Fruit fly (Drosophila melanogaster) whole organism, adult: ENCODE data around the gene Cdep.

Experiments
- CG11617 ChIP-seq: fragments of 200-800 bp; sonication (Bioruptor generic); optimal IDR thresholded peaks from 2 replicates; lab custom pipeline; 2017; ENCODE audit warnings: mild to moderate bottlenecking, missing biosample characterization, missing genetic modification reagents, missing genetic modification characterization
- CG14711 ChIP-seq: fragments of 200-800 bp; sonication (Bioruptor generic); optimal IDR thresholded peaks from 2 replicates; lab custom pipeline; 2018; ENCODE audit warnings: missing biosample characterization, mild to moderate bottlenecking, missing genetic modification characterization, moderate library complexity
- CG33017 ChIP-seq: fragments of 200-800 bp; sonication (Bioruptor generic); optimal IDR thresholded peaks from 2 replicates; lab custom pipeline; 2018; ENCODE audit warnings: missing biosample characterization, mild to moderate bottlenecking, missing genetic modification characterization, moderate library complexity
- Clk ChIP-seq: fragments of 200-800 bp; sonication (Bioruptor generic); optimal IDR thresholded peaks from 2 replicates; lab custom pipeline; 2017; ENCODE audit warnings: missing biosample characterization, missing genetic modification characterization
- Crg-1 ChIP-seq: fragments of 200-800 bp; sonication (Bioruptor generic); optimal IDR thresholded peaks from 2 replicates; lab custom pipeline; 2016; ENCODE audit warnings: missing biosample characterization, missing genetic modification characterization
- cic ChIP-seq: fragments of 200-800 bp; sonication (Bioruptor generic); optimal IDR thresholded peaks from 2 replicates; lab custom pipeline; 2017; ENCODE audit warnings: missing biosample characterization, mild to moderate bottlenecking, missing genetic modification characterization, moderate library complexity
- kay ChIP-seq: fragments of 200-800 bp; sonication (Bioruptor generic); peaks from one replicate; lab custom pipeline; 2016; ENCODE audit warnings: missing biosample characterization, missing genetic modification characterization, borderline replicate concordance
- ovo ChIP-seq: fragments of 200-800 bp; sonication (Bioruptor generic); optimal IDR thresholded peaks from 2 replicates; lab custom pipeline; 2016; ENCODE audit warnings: missing biosample characterization, missing genetic modification characterization
- pad ChIP-seq: fragments of 200-800 bp; sonication (Bioruptor generic); optimal IDR thresholded peaks from 3 replicates; lab custom pipeline; 2017; ENCODE audit warnings: missing biosample characterization, missing genetic modification characterization, mild to moderate bottlenecking, moderate library complexity, missing genetic modification reagents
- tj ChIP-seq: fragments of 200-800 bp; sonication (Bioruptor generic); optimal IDR thresholded peaks from 3 replicates; lab custom pipeline; 2017; ENCODE audit warnings: missing biosample characterization, mild to moderate bottlenecking, missing genetic modification characterization, moderate library complexity

DNA sequence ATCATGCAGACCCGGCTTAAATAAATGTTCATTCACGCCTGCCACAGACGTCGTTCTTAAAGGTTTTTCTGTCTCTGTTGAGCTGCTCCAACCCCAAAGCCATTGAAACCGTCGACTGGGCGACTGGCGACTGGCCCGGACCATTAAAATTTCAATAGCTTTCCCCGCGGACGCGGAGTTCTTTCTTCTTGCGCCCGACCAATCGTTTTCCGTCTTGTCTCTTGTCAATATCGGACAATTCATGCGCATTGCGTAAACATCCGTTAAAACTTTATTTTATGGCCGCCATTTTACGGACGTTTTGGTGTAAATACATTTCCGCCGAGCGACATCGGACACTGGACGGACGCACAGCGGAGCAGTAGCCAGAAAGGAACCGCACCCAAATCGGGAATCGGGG lies 14.8 kb upstream of the Cdep start:
- no peak for TF ChIP-seq kay (GFP tag; lab: Kevin White, UChicago)
- no peak for TF ChIP-seq Clk (GFP tag; lab: Kevin White, UChicago)
- no peak for TF ChIP-seq cic
- no peak for TF ChIP-seq CG11617
- no peak for TF ChIP-seq CG33017
- no peak for TF ChIP-seq CG14711 (tag; lab: Kevin White, UChicago)
- no peak for TF ChIP-seq tj (GFP tag; lab: Kevin White, UChicago)
- no peak for TF ChIP-seq Crg-1 (GFP tag; lab: Kevin White, UChicago)
- no peak for TF ChIP-seq ovo (GFP tag; lab: Kevin White, UChicago)
- no peak for TF ChIP-seq pad
